Worm (Caenorhabditis elegans) whole organism, early embryonic: ENCODE data around the gene lin-14.
A peak's percentile ranks its signal among the peaks of the same experiment; 100 is the strongest.
"Not testable (repeated sequence)": the region's sequence is repeated elsewhere in the genome, so short reads cannot be mapped to it uniquely, and the experiment has no call there.

Experiments used
- B0310.2 ChIP-seq: sonication (generic microtip); optimal IDR thresholded peaks from 2 replicates; lab custom pipeline; 2016; ENCODE audit warnings: mild to moderate bottlenecking, missing genetic modification characterization, missing compliant biosample characterization
- F13C5.2 ChIP-seq: sonication (generic microtip); optimal IDR thresholded peaks from 2 replicates; lab custom pipeline; 2017; ENCODE audit warnings: mild to moderate bottlenecking, missing genetic modification characterization, inconsistent platforms, missing compliant biosample characterization
- aly-1 ChIP-seq: sonication (generic microtip); optimal IDR thresholded peaks from 2 replicates; lab custom pipeline; 2016; ENCODE audit warnings: missing genetic modification characterization, missing compliant biosample characterization
- ama-1 ChIP-seq: fragments of 150-350 bp; optimal IDR thresholded peaks from 2 replicates; lab custom pipeline; 2014
- ceh-13 ChIP-seq: fragments of 200-800 bp; sonication (Bioruptor generic); optimal IDR thresholded peaks from 2 replicates; lab custom pipeline; 2018; ENCODE audit warnings: mild to moderate bottlenecking, missing genetic modification characterization, missing compliant biosample characterization
- ceh-36 ChIP-seq: sonication (generic microtip); optimal IDR thresholded peaks from 2 replicates; lab custom pipeline; 2016; ENCODE audit warnings: missing genetic modification characterization, inconsistent platforms, missing compliant biosample characterization
- ets-7 ChIP-seq: sonication (generic microtip); optimal IDR thresholded peaks from 2 replicates; lab custom pipeline; 2016; ENCODE audit warnings: missing genotype, missing genetic modification characterization, missing compliant biosample characterization
- flt-1 ChIP-seq: fragments of 200-800 bp; sonication (Bioruptor generic); IDR thresholded peaks from 2 replicates; pipeline ENCODE4 v1.3.6; 2022; ENCODE audit warnings: missing genetic modification characterization, missing compliant biosample characterization
- hmbx-1 ChIP-seq: sonication (generic microtip); optimal IDR thresholded peaks from 2 replicates; lab custom pipeline; 2016; ENCODE audit warnings: mild to moderate bottlenecking, missing genetic modification characterization, missing compliant biosample characterization
- hmg-4 ChIP-seq: fragments of 200-800 bp; sonication (Bioruptor generic); optimal IDR thresholded peaks from 2 replicates; lab custom pipeline; 2018; ENCODE audit warnings: mild to moderate bottlenecking, missing genetic modification characterization, missing compliant biosample characterization
- hnd-1 ChIP-seq: sonication (generic microtip); optimal IDR thresholded peaks from 2 replicates; lab custom pipeline; 2016; ENCODE audit warnings: missing genetic modification characterization, missing compliant biosample characterization
- pes-1 ChIP-seq: fragments of 200-800 bp; sonication (Bioruptor generic); IDR thresholded peaks from 2 replicates; pipeline ENCODE4 v1.3.6; 2022; ENCODE audit warnings: missing genetic modification reagents, missing genetic modification characterization, missing compliant biosample characterization
- scrt-1 ChIP-seq: fragments of 200-800 bp; sonication (Bioruptor generic); IDR thresholded peaks from 2 replicates; pipeline ENCODE4 v1.3.6; 2022; ENCODE audit warnings: missing genetic modification characterization, missing compliant biosample characterization
- sea-1 ChIP-seq: fragments of 200-800 bp; sonication (Bioruptor generic); conservative IDR thresholded peaks from 2 replicates; pipeline ENCODE4 v1.3.6; 2022; ENCODE audit warnings: missing genetic modification characterization, missing compliant biosample characterization
- tbx-11 ChIP-seq: fragments of 200-800 bp; sonication (Bioruptor generic); IDR thresholded peaks from 2 replicates; pipeline ENCODE4 v1.3.6; 2022; ENCODE audit warnings: missing genetic modification characterization, missing compliant biosample characterization
- tbx-37 ChIP-seq: fragments of 200-800 bp; sonication (Bioruptor generic); conservative IDR thresholded peaks from 2 replicates; pipeline ENCODE4 v1.3.6; 2022; ENCODE audit warnings: missing genetic modification reagents, missing genetic modification characterization, missing compliant biosample characterization
- tra-4 ChIP-seq: sonication (generic microtip); optimal IDR thresholded peaks from 2 replicates; lab custom pipeline; 2017; ENCODE audit warnings: missing genetic modification characterization, missing compliant biosample characterization

The lin-14 gene

ce11 chrX:11435488-11435887, 29.9 kb upstream of the lin-14 start:
- TF ChIP-seq scrt-1 (GFP tag; lab: Robert Waterston, UW) (no peak), tbx-37 (no peak), tra-4 (no peak), ceh-13 (GFP tag; lab: Kevin White, UChicago) (no peak), ceh-36 (no peak), hnd-1 (tag; lab: Kevin White, UChicago) (no peak), tbx-11 (no peak), flt-1 (no peak), pes-1 (no peak), ama-1 (lab: Kevin White, UChicago) (no peak), hmbx-1 (no peak), aly-1 (tag; lab: Kevin White, UChicago) (no peak), ets-7 (tag; lab: Kevin White, UChicago) (no peak), F13C5.2 (tag; lab: Kevin White, UChicago) (no peak)

ce11 chrX:11437716-11438115, 27.6 kb upstream of the lin-14 start:
- TF ChIP-seq hmg-4 (GFP tag; lab: Kevin White, UChicago) = no peak
- TF ChIP-seq ceh-13 (GFP tag; lab: Kevin White, UChicago) = no peak
- no peak for TF ChIP-seq tra-4
- TF ChIP-seq flt-1 = no peak
- TF ChIP-seq ama-1 (lab: Kevin White, UChicago) = no peak
- no peak for TF ChIP-seq ets-7 (tag; lab: Kevin White, UChicago)
- TF ChIP-seq hmbx-1 = no peak
- no peak for TF ChIP-seq aly-1 (tag; lab: Kevin White, UChicago)
- TF ChIP-seq tbx-37 = no peak
- TF ChIP-seq ceh-36 = no peak
- TF ChIP-seq B0310.2 = no peak
- TF ChIP-seq scrt-1 (GFP tag; lab: Robert Waterston, UW) = no peak
- no peak for TF ChIP-seq hnd-1 (tag; lab: Kevin White, UChicago)
- no peak for TF ChIP-seq pes-1
- TF ChIP-seq sea-1 (GFP tag; lab: Robert Waterston, UW) = no peak

- not testable (repeated sequence) for TF ChIP-seq ceh-13 (GFP tag; lab: Kevin White, UChicago); hmg-4 (GFP tag; lab: Kevin White, UChicago); ceh-36
Observed at ce11 chrX:11439740-11440139, 25.6 kb upstream of the lin-14 start, which contains the start of gene F46C3.7. Gene F46C3.7, plus strand, starts transcription at chrX:11440040.

- peak; percentile 38; the same call in 1 of the 2 replicates for TF ChIP-seq flt-1
Observed at ce11 chrX:11443335-11443734, 22.0 kb upstream of the lin-14 start.

DNA sequence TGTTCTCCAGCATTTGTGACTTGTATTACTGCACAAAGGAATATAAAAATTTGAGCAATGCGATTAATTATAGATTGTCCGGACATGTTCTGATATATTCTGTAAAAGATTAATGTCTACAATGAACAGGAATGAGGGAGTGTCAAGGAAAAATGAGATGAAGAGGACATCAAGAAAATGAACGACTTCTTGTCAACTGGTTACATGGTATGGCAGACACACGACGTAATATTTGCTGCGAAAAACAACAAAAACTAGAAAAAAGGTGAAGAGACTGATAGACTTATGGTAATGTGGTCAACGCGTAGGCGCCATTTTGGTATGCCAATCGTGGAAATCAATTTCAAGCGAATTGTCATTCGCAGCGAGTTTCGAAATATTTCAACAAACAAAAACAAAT, 18.8 kb upstream of the lin-14 start, which contains the start of gene igeg-2:
Gene igeg-2, minus strand, starts transcription at position 101 of the 400 bp plus-strand sequence.
- TF ChIP-seq scrt-1 (GFP tag; lab: Robert Waterston, UW) = no peak
- TF ChIP-seq hmbx-1 = no peak
- no peak for TF ChIP-seq tra-4
- TF ChIP-seq ama-1 (lab: Kevin White, UChicago) = no peak
- TF ChIP-seq flt-1 = no peak
- no peak for TF ChIP-seq pes-1
- no peak for TF ChIP-seq aly-1 (tag; lab: Kevin White, UChicago)
- TF ChIP-seq ceh-13 (GFP tag; lab: Kevin White, UChicago) = no peak
- TF ChIP-seq sea-1 (GFP tag; lab: Robert Waterston, UW) = no peak
- TF ChIP-seq F13C5.2 (tag; lab: Kevin White, UChicago) = no peak
- no peak for TF ChIP-seq tbx-37
- no peak for TF ChIP-seq hnd-1 (tag; lab: Kevin White, UChicago)
- TF ChIP-seq ets-7 (tag; lab: Kevin White, UChicago) = no peak
- TF ChIP-seq hmg-4 (GFP tag; lab: Kevin White, UChicago) = no peak
- no peak for TF ChIP-seq tbx-11
- no peak for TF ChIP-seq B0310.2
- no peak for TF ChIP-seq ceh-36

ce11 chrX:11447695-11448094, 17.7 kb upstream of the lin-14 start:
- TF ChIP-seq pes-1 (no peak), sea-1 (GFP tag; lab: Robert Waterston, UW) (no peak), F13C5.2 (tag; lab: Kevin White, UChicago) (no peak), ceh-13 (GFP tag; lab: Kevin White, UChicago) (no peak), scrt-1 (GFP tag; lab: Robert Waterston, UW) (no peak), B0310.2 (no peak), ceh-36 (no peak), hnd-1 (tag; lab: Kevin White, UChicago) (no peak), ets-7 (tag; lab: Kevin White, UChicago) (no peak), hmbx-1 (no peak), tra-4 (no peak), flt-1 (no peak), ama-1 (lab: Kevin White, UChicago) (no peak), tbx-37 (no peak), hmg-4 (GFP tag; lab: Kevin White, UChicago) (no peak)

ce11 chrX:11450261-11450660, 15.1 kb upstream of the lin-14 start:
- TF ChIP-seq F13C5.2 (tag; lab: Kevin White, UChicago) (no peak), hmbx-1 (no peak), flt-1 (no peak), tbx-11 (no peak)

ce11 chrX:11452316-11452715, 13.0 kb upstream of the lin-14 start:
- no peak for TF ChIP-seq ets-7 (tag; lab: Kevin White, UChicago)
- TF ChIP-seq ceh-36 = no peak
- no peak for TF ChIP-seq tbx-11
- TF ChIP-seq B0310.2 = no peak
- TF ChIP-seq F13C5.2 (tag; lab: Kevin White, UChicago) = no peak
- TF ChIP-seq ama-1 (lab: Kevin White, UChicago) = no peak
- TF ChIP-seq hmbx-1 = no peak
- no peak for TF ChIP-seq tra-4
- no peak for TF ChIP-seq tbx-37
- TF ChIP-seq hnd-1 (tag; lab: Kevin White, UChicago) = no peak

- TF ChIP-seq ets-7 (tag; lab: Kevin White, UChicago) = no peak
- no peak for TF ChIP-seq scrt-1 (GFP tag; lab: Robert Waterston, UW)
- TF ChIP-seq flt-1 = no peak
- no peak for TF ChIP-seq tbx-37
- TF ChIP-seq hnd-1 (tag; lab: Kevin White, UChicago) = no peak
- TF ChIP-seq aly-1 (tag; lab: Kevin White, UChicago) = no peak
Observed at ce11 chrX:11454231-11454630, 11.1 kb upstream of the lin-14 start, which contains the start of gene F48C5.2. Gene F48C5.2, minus strand, starts transcription at chrX:11454331.
